Worm (Caenorhabditis elegans): Measurements from ENCODE around the gene F23H11.2.

The F23H11.2 gene

ce11 chrIII:895525-895924 is at the start of gene F23H11.2, which contains the start of gene ztf-18:
Gene F23H11.2 (plus strand): TSS chrIII:895747.
Gene ztf-18 (minus strand): TSS chrIII:895712.
- TF ChIP-seq unc-62 (GFP tag; optimal IDR thresholded peaks at IDR 0.05), result no peak

- TF ChIP-seq unc-62 (GFP tag; optimal IDR thresholded peaks at IDR 0.05), result no peak
Observed at ce11 chrIII:852296-852695, 43.3 kb upstream of the F23H11.2 start, which contains the start of gene moma-1. Gene moma-1 (minus strand): TSS chrIII:852396.

ce11 chrIII:853414-853813 is 42.1 kb upstream of the F23H11.2 start:
- no peak for TF ChIP-seq unc-62 (GFP tag; optimal IDR thresholded peaks at IDR 0.05)

ce11 chrIII:853859-854359 is 41.6 kb upstream of the F23H11.2 start, which contains the start of the genes rnp-5 and tag-51:
Gene rnp-5 (minus strand): TSS chrIII:853909.
Gene tag-51 (plus strand): TSS chrIII:854221.
- TF ChIP-seq unc-62 (GFP tag; optimal IDR thresholded peaks at IDR 0.05), result no peak

ce11 chrIII:856260-856659 is 39.3 kb upstream of the F23H11.2 start, which contains the start of gene K02F3.12:
Gene K02F3.12 (plus strand): TSS chrIII:856560.
- TF ChIP-seq unc-62 (GFP tag; optimal IDR thresholded peaks at IDR 0.05), result no peak

- no peak for TF ChIP-seq unc-62 (GFP tag; optimal IDR thresholded peaks at IDR 0.05)
Observed at ce11 chrIII:856908-857307, 38.6 kb upstream of the F23H11.2 start.

- TF ChIP-seq unc-62 (GFP tag; optimal IDR thresholded peaks at IDR 0.05), result no peak
Observed at ce11 chrIII:859898-860297, 35.6 kb upstream of the F23H11.2 start, which contains the start of gene exos-4.2. Gene exos-4.2 (plus strand): TSS chrIII:860198.

- TF ChIP-seq unc-62 (GFP tag; optimal IDR thresholded peaks at IDR 0.05), result no peak
Observed at ce11 chrIII:861819-862356, 33.7 kb upstream of the F23H11.2 start, which contains the start of gene arx-4. Gene arx-4 (plus strand): TSS chrIII:862306.

ce11 chrIII:868866-869265 is 26.7 kb upstream of the F23H11.2 start:
- no peak for TF ChIP-seq unc-62 (GFP tag; optimal IDR thresholded peaks at IDR 0.05)

ce11 chrIII:869869-870268 is 25.7 kb upstream of the F23H11.2 start, which contains the start of gene T24C4.2:
Gene T24C4.2 (minus strand): TSS chrIII:869969.
- TF ChIP-seq unc-62 (GFP tag; optimal IDR thresholded peaks at IDR 0.05), result no peak

- no peak for TF ChIP-seq unc-62 (GFP tag; optimal IDR thresholded peaks at IDR 0.05)
Observed at ce11 chrIII:870555-870954, 25.0 kb upstream of the F23H11.2 start.

ce11 chrIII:872373-872772 is 23.2 kb upstream of the F23H11.2 start, which contains the start of the genes T24C4.3 and clc-20:
Gene T24C4.3 (minus strand): TSS chrIII:872473.
Gene clc-20 (plus strand): TSS chrIII:872583.
- TF ChIP-seq unc-62 (GFP tag; optimal IDR thresholded peaks at IDR 0.05), result no peak

ce11 chrIII:873432-873831 is 22.1 kb upstream of the F23H11.2 start, which contains the start of gene clc-19:
Gene clc-19 (minus strand): TSS chrIII:873566.
- no peak for TF ChIP-seq unc-62 (GFP tag; optimal IDR thresholded peaks at IDR 0.05)

- TF ChIP-seq unc-62 (GFP tag; optimal IDR thresholded peaks at IDR 0.05), result no peak
Observed at ce11 chrIII:879634-880033, 15.9 kb upstream of the F23H11.2 start, which contains the start of the genes T24C4.5 and ucr-2.3. Gene T24C4.5 (minus strand): TSS chrIII:879734. Gene ucr-2.3 (plus strand): TSS chrIII:879860.

- no peak for TF ChIP-seq unc-62 (GFP tag; optimal IDR thresholded peaks at IDR 0.05)
Observed at ce11 chrIII:880840-881239, 14.7 kb upstream of the F23H11.2 start.

ce11 chrIII:881460-881859 is 14.1 kb upstream of the F23H11.2 start:
- no peak for TF ChIP-seq unc-62 (GFP tag; optimal IDR thresholded peaks at IDR 0.05)

- no peak for TF ChIP-seq unc-62 (GFP tag; optimal IDR thresholded peaks at IDR 0.05)
Observed at ce11 chrIII:883595-883994, 12.0 kb upstream of the F23H11.2 start.

Data from whole organism, dauer.